Worm (Caenorhabditis elegans): ENCODE results near the gene F10D7.4.

Gene F10D7.4

DNA sequence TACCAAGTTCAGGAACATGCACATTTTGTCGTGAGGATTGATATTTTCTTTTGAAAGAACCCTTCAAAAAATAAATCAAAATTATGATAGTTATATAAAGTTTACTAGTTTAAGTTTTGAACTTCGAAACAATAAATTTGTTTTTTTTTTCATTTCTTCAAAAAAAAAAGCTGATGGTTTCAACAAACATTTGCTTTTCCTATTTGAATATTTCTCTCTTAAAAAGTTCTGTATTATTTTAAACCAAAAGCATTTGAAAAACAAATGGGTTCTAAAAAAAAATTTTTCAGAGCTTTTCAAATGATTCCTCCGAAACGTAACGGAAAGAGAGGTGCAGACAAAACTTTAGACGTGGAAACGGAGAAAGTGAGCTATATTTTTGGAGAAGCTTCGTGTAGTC is 41.4 kb downstream of the F10D7.4 start, which contains the start of gene C53C11.1:
TSS of gene C53C11.1 (plus strand) at position 301 of the 400 bp plus-strand sequence.
- TF ChIP-seq zip-11 (GFP tag; IDR thresholded peaks at IDR 0.05) (no peak), fos-1 (tag; optimal IDR thresholded peaks at IDR 0.05) (no peak), Y75B8A.6 (GFP tag; IDR thresholded peaks at IDR 0.05) (no peak), attf-4 (tag; optimal IDR thresholded peaks at IDR 0.05) (no peak), nhr-41 (GFP tag; IDR thresholded peaks at IDR 0.05) (no peak), lin-15B (tag; optimal IDR thresholded peaks at IDR 0.05) (no peak)

DNA sequence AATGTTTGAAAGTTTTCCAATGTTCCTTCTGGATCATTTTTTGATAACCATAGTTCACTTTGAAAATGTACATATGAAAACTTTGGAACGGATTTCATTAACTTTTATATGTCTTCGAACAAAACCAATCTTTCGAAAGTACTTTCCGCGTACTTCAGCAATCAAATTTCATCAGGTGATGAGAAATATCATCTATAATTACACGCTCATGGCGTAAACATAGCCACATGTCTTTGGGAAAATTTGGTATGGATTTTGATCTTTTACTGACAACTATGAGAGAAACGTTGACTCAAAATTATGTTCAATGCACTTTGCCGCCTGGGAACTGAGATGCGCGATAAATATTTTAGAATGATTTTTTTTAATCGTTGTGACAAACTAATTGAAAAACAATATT is 42.9 kb downstream of the F10D7.4 start:
- TF ChIP-seq nhr-10 (tag; optimal IDR thresholded peaks at IDR 0.05) (no peak), egl-43 (GFP tag; IDR thresholded peaks at IDR 0.05) (no peak), dmd-8 (GFP tag; IDR thresholded peaks at IDR 0.05) (no peak)

DNA sequence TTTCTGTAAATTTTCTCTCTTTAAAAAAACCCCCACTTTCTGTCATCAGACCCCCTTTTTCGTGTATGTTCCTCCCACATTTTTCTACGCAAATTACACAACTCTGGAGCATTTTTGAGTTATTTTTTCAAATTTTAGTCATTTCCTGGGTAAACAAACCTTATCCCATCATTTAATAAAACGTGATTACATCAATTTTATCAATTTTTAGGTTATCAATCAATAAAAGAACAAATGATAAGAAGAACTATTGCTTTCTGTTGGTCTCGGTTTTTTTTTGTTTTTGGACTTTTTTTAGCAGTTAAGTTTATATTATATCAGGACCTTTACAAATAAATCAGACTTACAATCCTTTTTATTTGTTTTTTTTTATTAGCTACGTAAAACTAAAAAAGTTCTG is 45.5 kb downstream of the F10D7.4 start, which contains the start of gene C53C11.2:
TSS of gene C53C11.2 (plus strand) at position 284 of the 400 bp plus-strand sequence.
- no peak for TF ChIP-seq F26F4.8 (GFP tag; conservative IDR thresholded peaks at IDR 0.05)
- TF ChIP-seq nhr-6 (tag; optimal IDR thresholded peaks at IDR 0.05) = no peak
- TF ChIP-seq daf-16 (GFP tag; optimal IDR thresholded peaks at IDR 0.05) = no peak
- TF ChIP-seq daf-16 (tag; optimal IDR thresholded peaks at IDR 0.05) = peak; percentile 79
- TF ChIP-seq nhr-28 (tag; optimal IDR thresholded peaks at IDR 0.05) = peak; percentile 24
- TF ChIP-seq dve-1 (tag; optimal IDR thresholded peaks at IDR 0.05; ENCODE audit: insufficient read depth) = peak; percentile 23
- TF ChIP-seq F10B5.3 (tag; optimal IDR thresholded peaks at IDR 0.05) = no peak
- no peak for TF ChIP-seq D1046.2 (GFP tag; IDR thresholded peaks at IDR 0.05)
- peak; percentile 69 for TF ChIP-seq pqm-1 (tag; optimal IDR thresholded peaks at IDR 0.05)

DNA sequence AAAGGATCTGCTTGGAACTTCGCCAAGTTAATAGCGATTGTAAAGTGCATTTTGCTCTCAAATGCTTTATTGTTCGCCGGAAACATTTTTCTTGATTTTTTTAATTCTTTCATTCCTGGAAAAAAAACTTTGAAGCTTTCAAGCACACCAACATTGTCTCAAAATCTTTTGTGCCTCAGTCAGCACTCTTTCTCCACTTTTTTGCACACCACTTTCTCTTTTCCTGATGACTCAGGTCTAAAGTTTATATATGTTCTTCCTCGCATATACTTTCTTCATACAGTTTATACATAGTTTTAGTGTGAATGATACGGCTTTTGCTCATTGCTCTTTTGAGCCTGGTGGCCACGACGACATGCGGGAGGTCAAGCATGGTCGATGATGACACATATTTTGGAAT is 48.1 kb downstream of the F10D7.4 start, which contains the start of gene C53C11.5:
TSS of gene C53C11.5 (plus strand) at position 301 of the 400 bp plus-strand sequence.
- TF ChIP-seq egl-27 (tag; optimal IDR thresholded peaks at IDR 0.05) = no peak
- TF ChIP-seq hlh-30 (tag; optimal IDR thresholded peaks at IDR 0.05; ENCODE audit: insufficient read depth) = no peak
- TF ChIP-seq dpl-1 (GFP tag; optimal IDR thresholded peaks at IDR 0.05) = no peak
- TF ChIP-seq daf-19 (GFP tag; conservative IDR thresholded peaks at IDR 0.05) = no peak
- no peak for TF ChIP-seq lim-7 (GFP tag; IDR thresholded peaks at IDR 0.05)

Measured in whole organism, L4 larva.